Fruit fly (Drosophila melanogaster) S2 (cell line): Measurements from ENCODE around the gene CG16734.

Experiments used
- CG8478 ChIP-seq: fragments of >200 bp; optimal IDR thresholded peaks from 2 replicates; lab custom pipeline; 2018
- CTCF ChIP-seq, 2 experiments: fragments of >200 bp; optimal IDR thresholded peaks; 2 replicates each; lab custom pipeline; 2018

- TF ChIP-seq CTCF (optimal IDR thresholded peaks at IDR 0.05; lab: Kevin White, UChicago) (no peak), CG8478 (lab: Kevin White, UChicago) (no peak)
Observed at dm6 chr3R:9229996-9230601, 24.8 kb upstream of the CG16734 start.
